Fruit fly (Drosophila melanogaster) whole organism, embryonic: ENCODE measurements around the gene CG31189.

Source experiments
- BEAF-32 ChIP-seq: fragments of 200-800 bp; sonication (Bioruptor generic); optimal IDR thresholded peaks from 3 replicates; lab custom pipeline; 2017; ENCODE audit warnings: missing biosample characterization, missing genetic modification characterization, mild to moderate bottlenecking, moderate library complexity, missing genetic modification reagents
- CG10147 ChIP-seq: fragments of 200-800 bp; sonication (Bioruptor generic); optimal IDR thresholded peaks from 2 replicates; lab custom pipeline; 2019; ENCODE audit warnings: missing biosample characterization, mild to moderate bottlenecking, missing genetic modification characterization, moderate library complexity
- CG10321 ChIP-seq: fragments of 200-800 bp; sonication (Bioruptor generic); IDR thresholded peaks from 2 replicates; pipeline ENCODE4 v1.3.6; 2022; ENCODE audit warnings: missing biosample characterization, missing genetic modification characterization
- CG11456 ChIP-seq: fragments of 200-800 bp; sonication (Bioruptor generic); IDR thresholded peaks from 3 replicates; pipeline ENCODE4 v1.3.6; 2022; ENCODE audit warnings: missing biosample characterization, missing genetic modification characterization
- CG11560 ChIP-seq: fragments of 200-800 bp; sonication (Bioruptor generic); IDR thresholded peaks from 3 replicates; pipeline ENCODE4 v1.3.6; 2022; ENCODE audit warnings: missing biosample characterization, missing genetic modification characterization
- CG11696 ChIP-seq: fragments of 200-800 bp; sonication (Bioruptor generic); IDR thresholded peaks from 2 replicates; pipeline ENCODE4 v1.3.6; 2022; ENCODE audit warnings: missing biosample characterization, missing genetic modification characterization
- CG1233 ChIP-seq: fragments of 200-800 bp; sonication (Bioruptor generic); optimal IDR thresholded peaks from 4 replicates; lab custom pipeline; 2018; ENCODE audit warnings: missing biosample characterization, mild to moderate bottlenecking, missing genetic modification characterization
- CG13894 ChIP-seq: fragments of 200-800 bp; sonication (Bioruptor generic); optimal IDR thresholded peaks from 3 replicates; lab custom pipeline; 2018; ENCODE audit warnings: missing biosample characterization, mild to moderate bottlenecking, missing genetic modification characterization, moderate library complexity
- CG1529 ChIP-seq: fragments of 200-800 bp; sonication (Bioruptor generic); optimal IDR thresholded peaks from 3 replicates; lab custom pipeline; 2018; ENCODE audit warnings: missing biosample characterization, missing genetic modification characterization
- CG15479 ChIP-seq: fragments of 200-800 bp; sonication (Bioruptor generic); optimal IDR thresholded peaks from 3 replicates; lab custom pipeline; 2019; ENCODE audit warnings: missing biosample characterization, mild to moderate bottlenecking, missing genetic modification characterization, moderate library complexity
- CG15601 ChIP-seq: fragments of 200-800 bp; sonication (Bioruptor generic); optimal IDR thresholded peaks from 3 replicates; lab custom pipeline; 2019; ENCODE audit warnings: missing biosample characterization, mild to moderate bottlenecking, missing genetic modification characterization, moderate library complexity
- CG17568 ChIP-seq: fragments of 200-800 bp; sonication (Bioruptor generic); optimal IDR thresholded peaks from 2 replicates; lab custom pipeline; 2018; ENCODE audit warnings: missing biosample characterization, mild to moderate bottlenecking, missing genetic modification characterization, moderate library complexity
- CG17912 ChIP-seq: fragments of 200-800 bp; sonication (Bioruptor generic); optimal IDR thresholded peaks from 2 replicates; lab custom pipeline; 2018; ENCODE audit warnings: missing biosample characterization, mild to moderate bottlenecking, missing genetic modification characterization
- CG2875 ChIP-seq: fragments of 200-800 bp; sonication (Bioruptor generic); optimal IDR thresholded peaks from 2 replicates; lab custom pipeline; 2017; ENCODE audit warnings: missing biosample characterization, mild to moderate bottlenecking, missing genetic modification characterization, missing genetic modification reagents
- CG34376 ChIP-seq: fragments of 200-800 bp; sonication (Bioruptor generic); optimal IDR thresholded peaks from 2 replicates; lab custom pipeline; 2018; ENCODE audit warnings: missing biosample characterization, mild to moderate bottlenecking, missing genetic modification characterization
- CG3726 ChIP-seq: fragments of 200-800 bp; sonication (Bioruptor generic); IDR thresholded peaks from 3 replicates; pipeline ENCODE4, ENCODE4 v1.3.6; 2022; ENCODE audit warnings: missing biosample characterization, missing genetic modification characterization
- CG7372 ChIP-seq: fragments of 200-800 bp; sonication (Bioruptor generic); IDR thresholded peaks from 2 replicates; pipeline ENCODE4 v1.3.6; 2022; ENCODE audit warnings: missing biosample characterization, missing genetic modification characterization
- CG7928 ChIP-seq: fragments of 200-800 bp; sonication (Bioruptor generic); optimal IDR thresholded peaks from 2 replicates; lab custom pipeline; 2017; ENCODE audit warnings: missing biosample characterization, mild to moderate bottlenecking, missing genetic modification characterization
- CG8765 ChIP-seq: fragments of 200-800 bp; sonication (Bioruptor generic); IDR thresholded peaks from 2 replicates; pipeline ENCODE4 v1.3.6; 2022; ENCODE audit warnings: missing biosample characterization, missing genetic modification characterization
- D ChIP-seq, 2 experiments: fragments of 200-800 bp in 1 of 2; fragments of >200 bp in 1 of 2; sonication (Bioruptor generic) in 1 of 2; optimal IDR thresholded peaks; 2 replicates in 1 of 2; 3 replicates in 1 of 2; lab custom pipeline; 2017; ENCODE audit warnings: mild to moderate bottlenecking in 1 of 2, missing biosample characterization in 1 of 2, missing genetic modification characterization in 1 of 2, missing genetic modification reagents in 1 of 2
- Dek ChIP-seq: fragments of 200-800 bp; sonication (Bioruptor generic); optimal IDR thresholded peaks from 3 replicates; lab custom pipeline; 2019; ENCODE audit warnings: missing biosample characterization, mild to moderate bottlenecking, missing genetic modification characterization, moderate library complexity
- Dip2 ChIP-seq: fragments of 200-800 bp; sonication (Bioruptor generic); IDR thresholded peaks from 2 replicates; pipeline ENCODE4 v1.3.6; 2022; ENCODE audit warnings: missing biosample characterization, missing genetic modification characterization
- Hand ChIP-seq: fragments of 200-800 bp; sonication (Bioruptor generic); optimal IDR thresholded peaks from 2 replicates; lab custom pipeline; 2017; ENCODE audit warnings: mild to moderate bottlenecking, missing biosample characterization, missing genetic modification reagents, missing genetic modification characterization
- Hmr ChIP-seq: fragments of 200-800 bp; sonication (Bioruptor generic); optimal IDR thresholded peaks from 3 replicates; lab custom pipeline; 2017; ENCODE audit warnings: mild to moderate bottlenecking, missing biosample characterization, missing genetic modification reagents, missing genetic modification characterization
- Mrtf ChIP-seq: fragments of 200-800 bp; sonication (Bioruptor generic); IDR thresholded peaks from 3 replicates; pipeline ENCODE4 v1.3.6; 2022; ENCODE audit warnings: missing biosample characterization, missing genetic modification characterization
- Spps ChIP-seq: fragments of 200-800 bp; sonication (Bioruptor generic); optimal IDR thresholded peaks from 2 replicates; lab custom pipeline; 2018; ENCODE audit warnings: missing biosample characterization, mild to moderate bottlenecking, missing genetic modification characterization
- Sry-δ ChIP-seq: fragments of 200-800 bp; sonication (Bioruptor generic); optimal IDR thresholded peaks from 2 replicates; lab custom pipeline; 2016; ENCODE audit warnings: missing biosample characterization, missing genetic modification characterization
- Usf ChIP-seq: fragments of 200-800 bp; sonication (Bioruptor generic); optimal IDR thresholded peaks from 2 replicates; lab custom pipeline; 2017; ENCODE audit warnings: missing genotype, missing biosample characterization, missing genetic modification characterization
- esg ChIP-seq: fragments of 200-800 bp; sonication (Bioruptor generic); conservative IDR thresholded peaks from 2 replicates; pipeline ENCODE4 v1.3.6; 2022; ENCODE audit warnings: missing biosample characterization, missing genetic modification characterization
- fd102C ChIP-seq: fragments of 200-800 bp; sonication (Bioruptor generic); optimal IDR thresholded peaks from 2 replicates; lab custom pipeline; 2018; ENCODE audit warnings: missing biosample characterization, mild to moderate bottlenecking, missing genetic modification characterization, moderate library complexity
- fru ChIP-seq: fragments of >200 bp; optimal IDR thresholded peaks from 2 replicates; lab custom pipeline; 2017
- gfzf ChIP-seq: fragments of 200-800 bp; sonication (Bioruptor generic); optimal IDR thresholded peaks from 2 replicates; lab custom pipeline; 2016; ENCODE audit warnings: missing biosample characterization, mild to moderate bottlenecking, missing genetic modification characterization, moderate library complexity
- ham ChIP-seq: fragments of 200-800 bp; sonication (Bioruptor generic); IDR thresholded peaks from 2 replicates; pipeline ENCODE4 v1.3.6; 2022; ENCODE audit warnings: missing biosample characterization, missing genetic modification characterization
- kah ChIP-seq: fragments of 200-800 bp; sonication (Bioruptor generic); optimal IDR thresholded peaks from 2 replicates; lab custom pipeline; 2018; ENCODE audit warnings: missing biosample characterization, mild to moderate bottlenecking, missing genetic modification characterization
- lilli ChIP-seq: fragments of 200-800 bp; sonication (Bioruptor generic); optimal IDR thresholded peaks from 3 replicates; lab custom pipeline; 2016; ENCODE audit warnings: missing biosample characterization, missing genetic modification characterization
- onecut ChIP-seq: fragments of 200-800 bp; sonication (Bioruptor generic); IDR thresholded peaks from 2 replicates; pipeline ENCODE4 v1.3.6; 2022; ENCODE audit warnings: missing biosample characterization, missing genetic modification characterization
- phol ChIP-seq: fragments of 200-800 bp; sonication (Bioruptor generic); optimal IDR thresholded peaks from 3 replicates; lab custom pipeline; 2018; ENCODE audit warnings: missing biosample characterization, mild to moderate bottlenecking, missing genetic modification characterization, moderate library complexity
- prd ChIP-seq, 3 experiments: fragments of >200 bp in 2 of 3; fragments of 200-800 bp in 1 of 3; sonication (Bioruptor generic) in 1 of 3; optimal IDR thresholded peaks in 2 of 3; IDR thresholded peaks in 1 of 3; 2 replicates in 2 of 3; 3 replicates in 1 of 3; pipeline versions ENCODE4 v1.3.6 to Lab custom; 2017 to 2022; ENCODE audit warnings: missing biosample characterization in 1 of 3, missing genetic modification characterization in 1 of 3
- ranshi ChIP-seq: fragments of 200-800 bp; sonication (Bioruptor generic); IDR thresholded peaks from 2 replicates; pipeline ENCODE4 v1.3.6; 2022; ENCODE audit warnings: missing biosample characterization, missing genetic modification characterization
- salm ChIP-seq: fragments of 200-800 bp; sonication (Bioruptor generic); optimal IDR thresholded peaks from 2 replicates; lab custom pipeline; 2018; ENCODE audit warnings: missing biosample characterization, mild to moderate bottlenecking, missing genetic modification characterization
- scrt ChIP-seq: fragments of 200-800 bp; sonication (Bioruptor generic); optimal IDR thresholded peaks from 2 replicates; lab custom pipeline; 2018; ENCODE audit warnings: missing biosample characterization, mild to moderate bottlenecking, missing genetic modification characterization, moderate library complexity
- seq ChIP-seq: fragments of 200-800 bp; sonication (Bioruptor generic); IDR thresholded peaks from 2 replicates; pipeline ENCODE4 v1.3.6; 2022; ENCODE audit warnings: missing biosample characterization, missing genetic modification characterization
- twi ChIP-seq: fragments of 200-800 bp; optimal IDR thresholded peaks from 2 replicates; lab custom pipeline; 2019; ENCODE audit warnings: missing biosample characterization, mild to moderate bottlenecking, missing genetic modification characterization, moderate library complexity
- unc-4 ChIP-seq: fragments of 200-800 bp; sonication (Bioruptor generic); IDR thresholded peaks from 2 replicates; pipeline ENCODE4 v1.3.6; 2022; ENCODE audit warnings: missing biosample characterization, missing genetic modification characterization; ENCODE audit not compliant: partially characterized antibody
- zen ChIP-seq: fragments of 200-800 bp; sonication (Bioruptor generic); optimal IDR thresholded peaks from 3 replicates; lab custom pipeline; 2018; ENCODE audit warnings: missing biosample characterization, mild to moderate bottlenecking, missing genetic modification characterization, moderate library complexity

CG31189 gene

dm6 chr3R:21065010-21065695, 19.5 kb upstream of the CG31189 start, which contains the start of gene AnxB9 (continued):
- no peak for TF ChIP-seq CG15479 (GFP tag; lab: Kevin White, UChicago)
- TF ChIP-seq CG3726 (GFP tag; lab: Robert Waterston, UW) = no peak
- peak; percentile 42 for TF ChIP-seq CG17912 (GFP tag; lab: Kevin White, UChicago)
- TF ChIP-seq unc-4 (GFP tag; lab: Robert Waterston, UW) = no peak; the same call in 1 of the 2 replicates
- TF ChIP-seq Hmr (GFP tag; lab: Kevin White, UChicago) = peak; percentile 30
- TF ChIP-seq Mrtf (GFP tag; lab: Robert Waterston, UW) = no peak
- peak; percentile 20 for TF ChIP-seq salm (tag; lab: Kevin White, UChicago)
- peak; percentile 8 for TF ChIP-seq CG15601 (tag; lab: Kevin White, UChicago)
- TF ChIP-seq Dek (tag; lab: Kevin White, UChicago) = no peak

- TF ChIP-seq CG7928 = no peak
- no peak for TF ChIP-seq CG7372 (GFP tag; lab: Robert Waterston, UW)
- peak; percentile 84 for TF ChIP-seq Sry-δ
- no peak for TF ChIP-seq CG10321 (GFP tag; lab: Robert Waterston, UW)
- no peak for TF ChIP-seq Mrtf (GFP tag; lab: Robert Waterston, UW)
- peak; percentile 32 for TF ChIP-seq phol (tag; lab: Kevin White, UChicago)
- TF ChIP-seq CG2875 (GFP tag; lab: Kevin White, UChicago) = no peak
- no peak for TF ChIP-seq CG8765 (GFP tag; lab: Robert Waterston, UW)
- no peak for TF ChIP-seq ranshi (GFP tag; lab: Robert Waterston, UW)
- TF ChIP-seq CG11696 (GFP tag; lab: Robert Waterston, UW) = no peak
- TF ChIP-seq fru (lab: Kevin White, UChicago) = no peak
- no peak for TF ChIP-seq Usf (GFP tag; lab: Kevin White, UChicago)
- no peak for TF ChIP-seq Hand
- TF ChIP-seq fd102C = no peak
- TF ChIP-seq Dip2 (GFP tag; lab: Robert Waterston, UW) = no peak
- no peak for TF ChIP-seq scrt (GFP tag; lab: Kevin White, UChicago)
- no peak for TF ChIP-seq CG17568 (GFP tag; lab: Kevin White, UChicago)
- TF ChIP-seq seq (GFP tag; lab: Robert Waterston, UW) = no peak
- TF ChIP-seq onecut = peak; percentile 27; the same call in 1 of the 2 replicates
- no peak for TF ChIP-seq twi
- TF ChIP-seq CG13894 (tag; lab: Kevin White, UChicago) = peak; percentile 51
- TF ChIP-seq CG11456 = no peak
- no peak for TF ChIP-seq kah (GFP tag; lab: Kevin White, UChicago)
- peak; percentile 100 for TF ChIP-seq CG11560 (tag; lab: Robert Waterston, UW)
- TF ChIP-seq CG1233 (GFP tag; lab: Kevin White, UChicago) = no peak
- TF ChIP-seq gfzf (GFP tag; lab: Kevin White, UChicago) = peak; percentile 63
- no peak for TF ChIP-seq prd (optimal IDR thresholded peaks at IDR 0.05; lab: Kevin White, UChicago)
- TF ChIP-seq prd (GFP tag; IDR thresholded peaks at IDR 0.05; lab: Robert Waterston, UW) = no peak
- TF ChIP-seq ham (GFP tag; lab: Robert Waterston, UW) = no peak
- TF ChIP-seq D (optimal IDR thresholded peaks at IDR 0.05; lab: Kevin White, UChicago) = no peak
- no peak for TF ChIP-seq D (GFP tag; optimal IDR thresholded peaks at IDR 0.05; lab: Kevin White, UChicago)
- TF ChIP-seq zen (tag; lab: Kevin White, UChicago) = peak; percentile 23
- peak; percentile 90 for TF ChIP-seq BEAF-32
- TF ChIP-seq CG10147 (GFP tag; lab: Kevin White, UChicago) = no peak
- TF ChIP-seq esg (GFP tag; lab: Robert Waterston, UW) = no peak
- TF ChIP-seq Spps = no peak
- peak; percentile 68 for TF ChIP-seq CG34376 (GFP tag; lab: Kevin White, UChicago)
- no peak for TF ChIP-seq CG1529 (GFP tag; lab: Kevin White, UChicago)
- no peak for TF ChIP-seq lilli
Observed at dm6 chr3R:21064000-21064924, 18.6 kb upstream of the CG31189 start, which contains the start of gene Cortactin. Gene Cortactin, minus strand, starts transcription at chr3R:21064471.
